Worm (Caenorhabditis elegans) whole organism, late embryonic: ENCODE measurements around the gene R07E5.4.

Experiments used
- C08G9.2 ChIP-seq: sonication (generic microtip); optimal IDR thresholded peaks from 2 replicates; lab custom pipeline; 2016; ENCODE audit warnings: mild to moderate bottlenecking, missing genetic modification characterization, moderate library complexity, missing compliant biosample characterization
- C38D4.7 ChIP-seq: fragments of 200-800 bp; sonication (Bioruptor generic); optimal IDR thresholded peaks from 2 replicates; lab custom pipeline; 2018; ENCODE audit warnings: mild to moderate bottlenecking, missing genetic modification characterization, moderate library complexity, missing compliant biosample characterization
- K02D7.2 ChIP-seq: sonication (generic microtip); optimal IDR thresholded peaks from 2 replicates; lab custom pipeline; 2017; ENCODE audit warnings: mild to moderate bottlenecking, missing genetic modification characterization, missing compliant biosample characterization
- K09A11.1 ChIP-seq: sonication (generic microtip); optimal IDR thresholded peaks from 2 replicates; lab custom pipeline; 2017; ENCODE audit warnings: antibody characterized with exemption, mild to moderate bottlenecking, missing genetic modification characterization, missing compliant biosample characterization; ENCODE audit not compliant: insufficient read depth
- ahr-1 ChIP-seq: sonication (generic microtip); optimal IDR thresholded peaks from 2 replicates; lab custom pipeline; 2016; ENCODE audit warnings: missing genetic modification characterization, missing compliant biosample characterization
- ama-1 ChIP-seq: fragments of 150-350 bp; optimal IDR thresholded peaks from 2 replicates; lab custom pipeline; 2014
- ceh-24 ChIP-seq: sonication (generic microtip); optimal IDR thresholded peaks from 2 replicates; lab custom pipeline; 2016; ENCODE audit warnings: mild to moderate bottlenecking, missing genetic modification characterization, missing compliant biosample characterization
- ceh-30 ChIP-seq: fragments of 150-350 bp; optimal IDR thresholded peaks from 2 replicates; lab custom pipeline; 2014; ENCODE audit warnings: missing biosample characterization, missing genetic modification characterization
- ceh-34 ChIP-seq: sonication (generic microtip); optimal IDR thresholded peaks from 2 replicates; lab custom pipeline; 2016; ENCODE audit warnings: mild to moderate bottlenecking, missing genetic modification characterization, missing compliant biosample characterization
- ceh-6 ChIP-seq: fragments of 200-800 bp; sonication (Bioruptor generic); optimal IDR thresholded peaks from 2 replicates; lab custom pipeline; 2018; ENCODE audit warnings: mild to moderate bottlenecking, missing genetic modification characterization, missing compliant biosample characterization
- ceh-9 ChIP-seq: sonication (generic microtip); optimal IDR thresholded peaks from 2 replicates; lab custom pipeline; 2016; ENCODE audit warnings: mild to moderate bottlenecking, missing genetic modification characterization, inconsistent platforms, missing compliant biosample characterization
- che-1 ChIP-seq: sonication (generic microtip); optimal IDR thresholded peaks from 2 replicates; lab custom pipeline; 2016; ENCODE audit warnings: mild to moderate bottlenecking, missing genetic modification characterization, missing compliant biosample characterization
- elt-2 ChIP-seq: sonication (generic microtip); optimal IDR thresholded peaks from 2 replicates; lab custom pipeline; 2016; ENCODE audit warnings: missing genetic modification reagents, missing genetic modification characterization, missing compliant biosample characterization
- ets-4 ChIP-seq: sonication (generic microtip); optimal IDR thresholded peaks from 2 replicates; lab custom pipeline; 2016; ENCODE audit warnings: missing genetic modification characterization, missing compliant biosample characterization
- eyg-1 ChIP-seq: sonication (generic microtip); optimal IDR thresholded peaks from 2 replicates; lab custom pipeline; 2016; ENCODE audit warnings: missing genotype, missing genetic modification characterization, missing compliant biosample characterization
- fax-1 ChIP-seq: sonication (generic microtip); optimal IDR thresholded peaks from 2 replicates; lab custom pipeline; 2016; ENCODE audit warnings: missing genotype, missing genetic modification characterization, missing compliant biosample characterization
- fkh-10 ChIP-seq: fragments of 150-350 bp; optimal IDR thresholded peaks from 2 replicates; lab custom pipeline; 2014; ENCODE audit warnings: missing biosample characterization, missing genetic modification reagents, missing genetic modification characterization
- fkh-6 ChIP-seq: sonication (generic microtip); optimal IDR thresholded peaks from 2 replicates; lab custom pipeline; 2016; ENCODE audit warnings: missing genetic modification characterization, missing compliant biosample characterization
- hlh-15 ChIP-seq: sonication (generic microtip); optimal IDR thresholded peaks from 2 replicates; lab custom pipeline; 2016; ENCODE audit warnings: missing genetic modification characterization, missing compliant biosample characterization
- hlh-8 ChIP-seq: sonication (generic microtip); optimal IDR thresholded peaks from 2 replicates; lab custom pipeline; 2016; ENCODE audit warnings: missing genotype, missing genetic modification characterization, missing compliant biosample characterization
- madf-2 ChIP-seq: sonication (generic microtip); optimal IDR thresholded peaks from 2 replicates; lab custom pipeline; 2017; ENCODE audit warnings: missing genetic modification characterization, missing compliant biosample characterization
- mec-3 ChIP-seq: sonication (generic microtip); optimal IDR thresholded peaks from 2 replicates; lab custom pipeline; 2016; ENCODE audit warnings: borderline replicate concordance, missing genetic modification characterization, missing compliant biosample characterization
- nfya-1 ChIP-seq: sonication (generic microtip); optimal IDR thresholded peaks from 2 replicates; lab custom pipeline; 2017; ENCODE audit warnings: missing genetic modification characterization, mild to moderate bottlenecking, missing compliant biosample characterization, antibody characterized with exemption, moderate library complexity
- nhr-11 ChIP-seq: fragments of 150-350 bp; optimal IDR thresholded peaks from 2 replicates; lab custom pipeline; 2014; ENCODE audit warnings: missing biosample characterization, missing genetic modification characterization
- nhr-232 ChIP-seq: sonication (generic microtip); optimal IDR thresholded peaks from 2 replicates; lab custom pipeline; 2016; ENCODE audit warnings: missing genetic modification characterization, missing compliant biosample characterization
- npax-4 ChIP-seq: sonication (generic microtip); optimal IDR thresholded peaks from 2 replicates; lab custom pipeline; 2016; ENCODE audit warnings: missing genetic modification characterization, missing compliant biosample characterization
- pat-9 ChIP-seq: fragments of 200-800 bp; sonication (Bioruptor generic); optimal IDR thresholded peaks from 2 replicates; lab custom pipeline; 2018; ENCODE audit warnings: mild to moderate bottlenecking, missing genetic modification characterization, moderate library complexity, missing compliant biosample characterization
- ref-2 ChIP-seq: sonication (generic microtip); optimal IDR thresholded peaks from 2 replicates; lab custom pipeline; 2016; ENCODE audit warnings: missing genetic modification characterization, missing compliant biosample characterization
- sdc-2 ChIP-seq: sonication (generic microtip); optimal IDR thresholded peaks from 2 replicates; lab custom pipeline; 2016; ENCODE audit warnings: missing genotype, missing genetic modification characterization, missing compliant biosample characterization
- syd-9 ChIP-seq: sonication (generic microtip); optimal IDR thresholded peaks from 2 replicates; lab custom pipeline; 2016; ENCODE audit warnings: mild to moderate bottlenecking, missing genetic modification characterization, moderate library complexity, missing compliant biosample characterization
- tbx-2 ChIP-seq: sonication (generic microtip); optimal IDR thresholded peaks from 2 replicates; lab custom pipeline; 2016; ENCODE audit warnings: missing genetic modification characterization, missing compliant biosample characterization
- unc-86 ChIP-seq: sonication (generic microtip); optimal IDR thresholded peaks from 2 replicates; lab custom pipeline; 2016; ENCODE audit warnings: missing genetic modification characterization, missing compliant biosample characterization
- zip-5 ChIP-seq: sonication (generic microtip); optimal IDR thresholded peaks from 2 replicates; lab custom pipeline; 2016; ENCODE audit warnings: missing genetic modification characterization, missing compliant biosample characterization
- ztf-16 ChIP-seq: sonication (generic microtip); optimal IDR thresholded peaks from 2 replicates; lab custom pipeline; 2017; ENCODE audit warnings: missing genetic modification characterization, missing compliant biosample characterization

R07E5.4 gene

ce11 chrIII:4407144-4407543 is 12.5 kb downstream of the R07E5.4 start, which contains the start of gene prdx-3:
prdx-3 (plus strand) TSS chrIII:4407444.
- TF ChIP-seq eyg-1 (tag; lab: Kevin White, UChicago) = no peak
- TF ChIP-seq hlh-8 (tag; lab: Kevin White, UChicago) = no peak
- TF ChIP-seq pat-9 = no peak
- TF ChIP-seq syd-9 (tag; lab: Kevin White, UChicago) = no peak
- no peak for TF ChIP-seq che-1 (tag; lab: Kevin White, UChicago)
- TF ChIP-seq fax-1 (tag; lab: Kevin White, UChicago) = no peak
- no peak for TF ChIP-seq ceh-24
- no peak for TF ChIP-seq K02D7.2 (tag; lab: Kevin White, UChicago)
- no peak for TF ChIP-seq ets-4 (tag; lab: Kevin White, UChicago)
- no peak for TF ChIP-seq mec-3
- TF ChIP-seq npax-4 = no peak
- no peak for TF ChIP-seq nhr-232
- TF ChIP-seq zip-5 (tag; lab: Kevin White, UChicago) = no peak
- TF ChIP-seq ceh-30 (tag; lab: Kevin White, UChicago) = no peak
- TF ChIP-seq hlh-15 (tag; lab: Kevin White, UChicago) = no peak

ce11 chrIII:4408251-4408650 is 13.7 kb downstream of the R07E5.4 start, which contains the start of gene gpch-1:
gpch-1 (plus strand) TSS chrIII:4408551.
- TF ChIP-seq fkh-10 (GFP tag; lab: Kevin White, UChicago) (no peak), fax-1 (tag; lab: Kevin White, UChicago) (no peak), hlh-15 (tag; lab: Kevin White, UChicago) (no peak), npax-4 (no peak), ztf-16 (no peak), nfya-1 (tag; lab: Kevin White, UChicago) (no peak), ref-2 (tag; lab: Kevin White, UChicago) (no peak), ceh-6 (GFP tag; lab: Kevin White, UChicago) (no peak), C08G9.2 (tag; lab: Kevin White, UChicago) (no peak), ceh-9 (tag; lab: Kevin White, UChicago) (no peak), ama-1 (lab: Kevin White, UChicago) (no peak), syd-9 (tag; lab: Kevin White, UChicago) (no peak), sdc-2 (no peak), C38D4.7 (GFP tag; lab: Kevin White, UChicago) (no peak), fkh-6 (tag; lab: Kevin White, UChicago) (no peak), ceh-34 (tag; lab: Kevin White, UChicago) (no peak), madf-2 (tag; lab: Kevin White, UChicago) (no peak), unc-86 (tag; lab: Kevin White, UChicago) (no peak), tbx-2 (tag; lab: Kevin White, UChicago) (no peak), nhr-11 (tag; lab: Kevin White, UChicago) (no peak)

DNA sequence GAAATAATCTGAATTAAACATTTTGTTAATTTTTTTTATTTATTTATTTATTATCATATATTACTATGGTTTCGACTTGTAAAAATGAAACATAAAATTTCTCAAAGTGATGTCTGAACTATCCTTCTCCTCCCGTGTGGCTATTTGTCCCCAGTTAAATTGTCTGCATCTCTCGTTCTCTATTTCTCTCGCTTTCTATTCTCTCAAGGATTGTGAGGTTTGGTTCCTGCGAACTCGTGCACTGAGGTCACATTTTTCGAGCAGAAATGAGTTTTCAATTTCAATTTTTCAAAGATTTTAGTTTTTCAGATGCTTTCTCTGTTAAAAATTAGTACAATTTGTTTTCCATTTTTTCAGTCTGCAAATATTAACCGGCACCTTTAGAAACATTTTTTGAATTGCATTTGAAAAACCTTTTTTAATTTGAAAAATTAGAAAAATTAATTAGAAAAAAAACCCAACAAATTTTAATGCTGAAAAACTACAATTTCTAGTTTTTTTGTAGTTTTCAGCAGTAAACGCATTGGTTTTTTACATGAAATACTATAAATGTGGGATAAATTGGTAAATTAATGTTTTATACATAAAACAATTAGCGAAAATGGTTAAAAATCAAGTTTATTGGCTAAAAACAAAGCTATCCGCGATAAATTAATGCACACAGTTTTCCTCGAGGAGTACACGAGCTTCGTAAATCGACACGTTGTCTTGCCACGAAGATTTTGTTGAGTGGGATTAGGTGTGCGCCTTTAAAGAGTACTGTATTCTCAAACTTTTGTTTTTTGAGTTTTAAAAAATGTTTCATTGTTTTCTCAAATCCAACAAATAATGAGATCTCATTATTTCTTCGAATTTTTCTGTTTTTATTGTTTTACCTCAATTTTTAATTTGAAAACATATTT is 17.8 kb downstream of the R07E5.4 start:
- TF ChIP-seq ceh-30 (tag; lab: Kevin White, UChicago) = no peak
- TF ChIP-seq K02D7.2 (tag; lab: Kevin White, UChicago) = no peak
- no peak for TF ChIP-seq fkh-10 (GFP tag; lab: Kevin White, UChicago)
- TF ChIP-seq pat-9 = no peak
- no peak for TF ChIP-seq ahr-1 (tag; lab: Kevin White, UChicago)
- TF ChIP-seq K09A11.1 (tag; lab: Kevin White, UChicago) = no peak

DNA sequence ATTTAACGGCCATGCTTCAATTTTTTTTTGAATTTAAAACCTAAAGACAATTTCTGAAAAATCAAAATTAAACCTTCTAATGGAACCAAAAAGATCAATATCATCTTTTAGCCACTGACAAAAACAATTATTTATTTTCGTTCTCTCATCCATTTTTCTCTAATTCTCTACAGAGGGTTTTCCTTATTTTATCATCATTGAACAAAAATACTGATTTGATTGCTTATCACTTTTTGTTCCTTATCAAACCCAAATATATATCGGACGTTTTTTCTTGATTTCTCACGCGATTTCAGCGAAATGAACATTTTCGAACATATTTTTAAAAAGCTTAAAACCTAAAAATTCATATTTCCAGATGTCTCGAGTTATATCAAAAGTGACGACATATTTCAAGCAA is 18.5 kb downstream of the R07E5.4 start, which contains the start of gene mpc-1:
TSS of gene mpc-1 (plus strand) at position 359 of the 400 bp plus-strand sequence.
- TF ChIP-seq elt-2 (tag; lab: Kevin White, UChicago) = peak; percentile 90
- TF ChIP-seq unc-86 (tag; lab: Kevin White, UChicago) = no peak
